Worm (Caenorhabditis elegans) whole organism, L1 larva: ENCODE results near the gene C25D7.16.

ENCODE experiments used
- fos-1 ChIP-seq: fragments of 150-350 bp; optimal IDR thresholded peaks from 2 replicates; lab custom pipeline; 2014; ENCODE audit warnings: missing biosample characterization, missing genetic modification characterization
- nhr-11 ChIP-seq: fragments of 150-350 bp; optimal IDR thresholded peaks from 2 replicates; lab custom pipeline; 2014; ENCODE audit warnings: missing biosample characterization, missing genetic modification characterization
- nhr-28 ChIP-seq: fragments of 150-350 bp; optimal IDR thresholded peaks from 2 replicates; lab custom pipeline; 2014; ENCODE audit warnings: missing biosample characterization, missing genetic modification characterization
- unc-62 ChIP-seq: fragments of 150-350 bp; optimal IDR thresholded peaks from 2 replicates; lab custom pipeline; 2014; ENCODE audit warnings: missing biosample characterization, missing genetic modification reagents, missing genetic modification characterization
- ztf-11 ChIP-seq, 2 experiments: sonication (generic microtip); optimal IDR thresholded peaks; 2 replicates each; lab custom pipeline; 2016 to 2017; ENCODE audit warnings: missing genetic modification characterization in 2 of 2, missing biosample characterization in 1 of 2, missing compliant biosample characterization in 1 of 2

- TF ChIP-seq nhr-11 (tag; lab: Kevin White, UChicago) (no peak), unc-62 (GFP tag; lab: Kevin White, UChicago) (no peak), nhr-28 (tag; lab: Kevin White, UChicago) (no peak), fos-1 (tag; lab: Kevin White, UChicago) (no peak), ztf-11 (tag; optimal IDR thresholded peaks at IDR 0.05; lab: Kevin White, UChicago) (no peak)
Observed at ce11 chrV:15056346-15056839, 420 bp downstream of the C25D7.16 start.
